Fruit fly (Drosophila melanogaster): ENCODE measurements around the gene Vps36.

The Vps36 gene

DNA sequence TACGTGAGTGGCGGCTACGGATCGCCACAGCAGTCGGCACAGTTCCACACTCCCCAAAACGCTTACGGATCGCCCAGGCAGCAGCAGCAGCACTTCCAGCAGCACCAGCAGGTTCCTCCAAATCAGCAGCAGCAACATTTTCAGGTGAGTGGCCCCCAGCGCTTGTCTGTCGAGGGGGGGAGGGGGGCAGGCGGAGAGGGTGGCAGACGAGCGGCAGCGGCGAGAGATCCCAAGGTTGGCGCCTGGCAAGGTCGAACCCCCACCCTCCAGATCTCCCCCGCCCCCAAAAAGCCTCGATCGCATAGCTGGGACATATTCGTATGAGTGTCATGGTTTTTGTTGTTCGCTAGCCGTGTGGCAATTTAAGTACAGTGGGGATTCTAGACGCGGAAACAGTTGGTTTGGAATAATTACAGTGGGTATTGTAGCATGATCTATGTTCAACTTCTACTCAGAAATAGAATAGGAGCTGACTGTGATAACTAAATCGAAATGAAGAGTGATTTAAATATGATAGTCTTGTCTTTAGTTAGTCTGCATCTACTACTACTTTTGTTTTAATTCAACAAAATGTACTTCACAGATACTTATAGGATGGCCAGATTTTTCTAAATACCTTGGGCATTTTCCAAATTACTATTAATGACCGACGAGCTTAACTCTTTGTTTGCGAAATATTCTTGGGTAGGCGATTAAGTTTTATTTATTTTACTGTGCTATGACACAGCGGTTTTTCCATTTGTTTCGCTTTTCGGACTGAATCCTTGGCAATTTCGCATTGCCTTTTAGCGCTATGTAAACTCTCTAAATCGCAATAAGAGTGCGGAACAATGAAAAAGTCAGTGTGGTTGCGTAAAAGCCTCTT lies 34.3 kb downstream of the Vps36 start (continued):
- no peak for TF ChIP-seq CG13775 (GFP tag; optimal IDR thresholded peaks at IDR 0.05)
- no peak for TF ChIP-seq CG31224 (GFP tag; IDR thresholded peaks at IDR 0.05)
- peak; percentile 67 for TF ChIP-seq sd (tag; optimal IDR thresholded peaks at IDR 0.05)
- TF ChIP-seq Blimp-1 (GFP tag; optimal IDR thresholded peaks at IDR 0.05), result no peak
- no peak for TF ChIP-seq kay (GFP tag; optimal IDR thresholded peaks at IDR 0.05)
- peak; percentile 8 for TF ChIP-seq CG13296 (GFP tag; optimal IDR thresholded peaks at IDR 0.05)
- no peak for TF ChIP-seq br (optimal IDR thresholded peaks at IDR 0.05)
- no peak for TF ChIP-seq ato (GFP tag; IDR thresholded peaks at IDR 0.05; ENCODE audit: partially characterized antibody)
- TF ChIP-seq CG6689 (GFP tag; IDR thresholded peaks at IDR 0.05), result no peak
- TF ChIP-seq CG7786 (GFP tag; optimal IDR thresholded peaks at IDR 0.05), result no peak
- TF ChIP-seq Mad (GFP tag; optimal IDR thresholded peaks at IDR 0.05), result no peak
- no peak for TF ChIP-seq CG30431 (GFP tag; optimal IDR thresholded peaks at IDR 0.05)
- TF ChIP-seq Trl (optimal IDR thresholded peaks at IDR 0.05), result no peak
- TF ChIP-seq Trl (GFP tag; optimal IDR thresholded peaks at IDR 0.05), result no peak
- no peak for TF ChIP-seq Atf-2 (GFP tag; optimal IDR thresholded peaks at IDR 0.05)
- TF ChIP-seq org-1 (GFP tag; optimal IDR thresholded peaks at IDR 0.05), result no peak
- TF ChIP-seq CG12236 (GFP tag; optimal IDR thresholded peaks at IDR 0.05), result no peak
- no peak for TF ChIP-seq CG6683 (GFP tag; optimal IDR thresholded peaks at IDR 0.05)
- TF ChIP-seq eve (GFP tag; optimal IDR thresholded peaks at IDR 0.05), result no peak
- TF ChIP-seq Hsf (GFP tag; optimal IDR thresholded peaks at IDR 0.05), result no peak
- no peak for TF ChIP-seq ham (GFP tag; IDR thresholded peaks at IDR 0.05)
- no peak for TF ChIP-seq pita (GFP tag; optimal IDR thresholded peaks at IDR 0.05)
- no peak for TF ChIP-seq jumu (GFP tag; optimal IDR thresholded peaks at IDR 0.05)
- no peak for TF ChIP-seq hkb (optimal IDR thresholded peaks at IDR 0.05)
- TF ChIP-seq hkb (GFP tag; IDR thresholded peaks at IDR 0.05), result no peak
- no peak for TF ChIP-seq so (GFP tag; IDR thresholded peaks at IDR 0.05)
- no peak for TF ChIP-seq dimm (GFP tag; IDR thresholded peaks at IDR 0.05)
- no peak for TF ChIP-seq danr (GFP tag; IDR thresholded peaks at IDR 0.05)
- no peak for TF ChIP-seq Antp (GFP tag; optimal IDR thresholded peaks at IDR 0.05)
- TF ChIP-seq Myb (GFP tag; optimal IDR thresholded peaks at IDR 0.05), result no peak
- peak; percentile 89 for TF ChIP-seq ftz-f1 (GFP tag; optimal IDR thresholded peaks at IDR 0.05)
- peak; percentile 27 for TF ChIP-seq CG18619 (GFP tag; optimal IDR thresholded peaks at IDR 0.05)
- no peak for TF ChIP-seq trh (GFP tag; optimal IDR thresholded peaks at IDR 0.05)
- peak; percentile 35 for TF ChIP-seq CG12659 (GFP tag; optimal IDR thresholded peaks at IDR 0.05)
- TF ChIP-seq Awh (GFP tag; IDR thresholded peaks at IDR 0.05), result no peak
- TF ChIP-seq bigmax (GFP tag; optimal IDR thresholded peaks at IDR 0.05), result no peak
- TF ChIP-seq Abd-B (GFP tag; optimal IDR thresholded peaks at IDR 0.05), result no peak
- TF ChIP-seq prd (optimal IDR thresholded peaks at IDR 0.05), result no peak
- 0 out of 3 replicates have a peak, but pooled peaks have one; percentile 19 for TF ChIP-seq prd (GFP tag; IDR thresholded peaks at IDR 0.05)
- peak; percentile 16; the same call in 1 of the 2 replicates for TF ChIP-seq Adf1 (GFP tag; IDR thresholded peaks at IDR 0.05)
- no peak for TF ChIP-seq lov (optimal IDR thresholded peaks at IDR 0.05)
- no peak for TF ChIP-seq lov (GFP tag; IDR thresholded peaks at IDR 0.05)
- no peak for TF ChIP-seq onecut (GFP tag; IDR thresholded peaks at IDR 0.05)
- no peak for TF ChIP-seq Max (GFP tag; optimal IDR thresholded peaks at IDR 0.05)
- TF ChIP-seq crp (GFP tag; optimal IDR thresholded peaks at IDR 0.05), result no peak
- no peak for TF ChIP-seq Oli (tag; optimal IDR thresholded peaks at IDR 0.05)
- TF ChIP-seq E2f2 (GFP tag; IDR thresholded peaks at IDR 0.05), result no peak
- TF ChIP-seq CG10209 (GFP tag; optimal IDR thresholded peaks at IDR 0.05), result no peak
- no peak for TF ChIP-seq CG10979 (tag; optimal IDR thresholded peaks at IDR 0.05)
- TF ChIP-seq CG5180 (GFP tag; optimal IDR thresholded peaks at IDR 0.05), result no peak
- no peak for TF ChIP-seq pnt (GFP tag; optimal IDR thresholded peaks at IDR 0.05)
- TF ChIP-seq CG31388 (GFP tag; optimal IDR thresholded peaks at IDR 0.05), result no peak

Measured in whole organism, embryonic.